Fruit fly (Drosophila melanogaster): Measurements from ENCODE around the gene p23.

p23 gene

DNA sequence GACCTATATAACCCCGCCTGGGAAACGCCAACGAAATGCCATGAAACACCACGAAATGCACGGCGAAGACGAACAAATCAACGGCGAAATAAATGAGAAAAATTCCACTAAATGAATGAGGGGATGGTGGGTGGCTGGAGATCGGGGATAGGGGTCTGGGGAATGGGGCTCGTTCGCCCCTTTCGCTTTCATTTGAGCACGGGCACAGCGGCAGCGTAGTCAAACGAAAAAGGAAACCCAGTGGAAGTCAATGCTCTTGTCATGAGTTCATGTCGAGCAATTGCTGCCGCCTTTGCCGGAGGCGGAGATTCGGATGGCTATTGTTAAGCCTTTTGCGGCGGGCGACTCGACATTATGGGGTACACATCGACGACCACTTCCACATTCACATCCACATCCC lies 25.5 kb downstream of the p23 start:
- no peak for TF ChIP-seq usp (GFP tag; optimal IDR thresholded peaks at IDR 0.05)
- TF ChIP-seq Vsx2 (GFP tag; optimal IDR thresholded peaks at IDR 0.05; ENCODE audit: partially characterized antibody): no peak
- TF ChIP-seq psq (GFP tag; optimal IDR thresholded peaks at IDR 0.05): no peak
- TF ChIP-seq br (GFP tag; optimal IDR thresholded peaks at IDR 0.05): no peak
- no peak for TF ChIP-seq Sp1 (GFP tag; optimal IDR thresholded peaks at IDR 0.05)
- no peak for TF ChIP-seq Hnf4 (GFP tag; optimal IDR thresholded peaks at IDR 0.05)

dm6 chr3R:9704183-9705007 lies 26.7 kb downstream of the p23 start:
- no peak for TF ChIP-seq CrebA (GFP tag; optimal IDR thresholded peaks at IDR 0.05; ENCODE audit: borderline replicate concordance)
- TF ChIP-seq CG32264 (GFP tag; optimal IDR thresholded peaks at IDR 0.05): no peak
- peak; percentile 62 for TF ChIP-seq Jra (GFP tag; optimal IDR thresholded peaks at IDR 0.05)
- TF ChIP-seq CG9705 (GFP tag; optimal IDR thresholded peaks at IDR 0.05): no peak
- TF ChIP-seq fru (GFP tag; optimal IDR thresholded peaks at IDR 0.05): no peak
- no peak for TF ChIP-seq dmrt93B (GFP tag; optimal IDR thresholded peaks at IDR 0.05)
- TF ChIP-seq foxo (GFP tag; optimal IDR thresholded peaks at IDR 0.05): peak in 1 of 2 experiments; percentile 47
- no peak for TF ChIP-seq Rel (GFP tag; optimal IDR thresholded peaks at IDR 0.05)
- peak; percentile 77 for TF ChIP-seq Rel (tag; optimal IDR thresholded peaks at IDR 0.05)
- no peak for TF ChIP-seq Vsx2 (GFP tag; optimal IDR thresholded peaks at IDR 0.05; ENCODE audit: partially characterized antibody)
- peak; percentile 80 for TF ChIP-seq N (GFP tag; optimal IDR thresholded peaks at IDR 0.05)
- no peak for TF ChIP-seq Abd-B (GFP tag; optimal IDR thresholded peaks at IDR 0.05)
- no peak for TF ChIP-seq sv (GFP tag; optimal IDR thresholded peaks at IDR 0.05)
- TF ChIP-seq Hr83 (GFP tag; optimal IDR thresholded peaks at IDR 0.05; ENCODE audit: poor library complexity, severe bottlenecking): peak; percentile 70
- TF ChIP-seq HLH106 (tag; optimal IDR thresholded peaks at IDR 0.05): no peak
- peak; percentile 77 for TF ChIP-seq Dfd (GFP tag; optimal IDR thresholded peaks at IDR 0.05)
- TF ChIP-seq Sp1 (GFP tag; optimal IDR thresholded peaks at IDR 0.05): no peak
- no peak for TF ChIP-seq tai (GFP tag; optimal IDR thresholded peaks at IDR 0.05)
- no peak for TF ChIP-seq OdsH (GFP tag; optimal IDR thresholded peaks at IDR 0.05)
- peak; percentile 23 for TF ChIP-seq Hr78 (GFP tag; optimal IDR thresholded peaks at IDR 0.05)
- TF ChIP-seq h (GFP tag; optimal IDR thresholded peaks at IDR 0.05): peak; percentile 62
- TF ChIP-seq dl (GFP tag; optimal IDR thresholded peaks at IDR 0.05; ENCODE audit: insufficient read depth in 1 of 2, partially characterized antibody in 2 of 2): peak in 1 of 2 experiments; percentile 75
- no peak for TF ChIP-seq sage (GFP tag; optimal IDR thresholded peaks at IDR 0.05)
- no peak for TF ChIP-seq woc (GFP tag; optimal IDR thresholded peaks at IDR 0.05)
- TF ChIP-seq Mio (GFP tag; optimal IDR thresholded peaks at IDR 0.05): no peak
- no peak for TF ChIP-seq br (GFP tag; optimal IDR thresholded peaks at IDR 0.05)
- no peak for TF ChIP-seq ey (GFP tag; optimal IDR thresholded peaks at IDR 0.05)
- TF ChIP-seq dsf (GFP tag; optimal IDR thresholded peaks at IDR 0.05; ENCODE audit: borderline replicate concordance): no peak
- TF ChIP-seq jim (GFP tag; optimal IDR thresholded peaks at IDR 0.05): no peak
- peak; percentile 70 for TF ChIP-seq Dif (GFP tag; optimal IDR thresholded peaks at IDR 0.05; ENCODE audit: partially characterized antibody)
- TF ChIP-seq Hnf4 (GFP tag; optimal IDR thresholded peaks at IDR 0.05): no peak
- no peak for TF ChIP-seq pan (optimal IDR thresholded peaks at IDR 0.05)
- peak; percentile 6 for TF ChIP-seq psq (GFP tag; optimal IDR thresholded peaks at IDR 0.05)
- no peak for TF ChIP-seq Myc (optimal IDR thresholded peaks at IDR 0.05)
- TF ChIP-seq usp (GFP tag; optimal IDR thresholded peaks at IDR 0.05): no peak
- TF ChIP-seq rgr (GFP tag; optimal IDR thresholded peaks at IDR 0.05): peak; percentile 23
- TF ChIP-seq lola (GFP tag; optimal IDR thresholded peaks at IDR 0.05): no peak
- TF ChIP-seq brk (GFP tag; optimal IDR thresholded peaks at IDR 0.05): no peak

Measured in whole organism, wandering third instar larva.